Worm (Caenorhabditis elegans) whole organism, L3 larva: ENCODE data around the gene arrd-2.

ENCODE experiments used
- ceh-16 ChIP-seq: sonication (generic microtip); optimal IDR thresholded peaks from 2 replicates; lab custom pipeline; 2017; ENCODE audit warnings: missing biosample characterization, missing genetic modification characterization
- daf-12 ChIP-seq: fragments of 150-350 bp; optimal IDR thresholded peaks from 2 replicates; lab custom pipeline; 2014; ENCODE audit warnings: missing biosample characterization, missing genetic modification reagents, missing genetic modification characterization
- elt-1 ChIP-seq: fragments of 150-350 bp; optimal IDR thresholded peaks from 2 replicates; lab custom pipeline; 2014; ENCODE audit warnings: missing biosample characterization, missing genetic modification characterization
- ztf-4 ChIP-seq: fragments of 150-350 bp; optimal IDR thresholded peaks from 2 replicates; lab custom pipeline; 2014; ENCODE audit warnings: missing biosample characterization, missing genetic modification characterization

ce11 chrII:9407020-9407419 is 549 bp upstream of the arrd-2 start, which contains the start of gene mpz-6:
- TF ChIP-seq ceh-16 (tag; lab: Kevin White, UChicago) (no peak), elt-1 (tag; lab: Kevin White, UChicago) (no peak), ztf-4 (tag; lab: Kevin White, UChicago) (no peak), daf-12 (tag; lab: Kevin White, UChicago) (no peak)
